Worm (Caenorhabditis elegans): ENCODE measurements around the gene Y37D8A.16.

DNA sequence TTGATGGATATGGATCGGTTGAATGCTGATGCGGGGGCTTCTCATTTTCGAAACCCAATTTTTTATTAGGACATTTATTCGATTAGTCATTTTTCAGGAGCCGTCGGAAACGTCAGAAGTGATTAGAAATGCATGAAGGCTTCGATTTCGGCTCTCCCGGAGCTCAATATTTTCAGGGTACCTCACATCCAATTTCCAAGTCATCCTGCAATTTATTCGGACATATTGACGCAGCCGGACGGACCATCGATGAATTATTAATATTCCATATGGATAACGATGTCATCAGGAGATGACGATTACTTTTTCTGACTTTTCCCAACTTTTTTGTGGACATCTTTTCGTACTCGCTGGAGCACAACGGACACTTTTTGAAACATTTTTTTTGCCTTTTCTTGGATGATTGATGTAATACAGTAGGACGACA lies 11.9 kb downstream of the Y37D8A.16 start:
- no peak for TF ChIP-seq unc-39 (tag; optimal IDR thresholded peaks at IDR 0.05)
- no peak for TF ChIP-seq mdl-1 (tag; optimal IDR thresholded peaks at IDR 0.05)
- no peak for TF ChIP-seq unc-62 (GFP tag; optimal IDR thresholded peaks at IDR 0.05)
- no peak for TF ChIP-seq ceh-82 (tag; optimal IDR thresholded peaks at IDR 0.05)
- TF ChIP-seq lin-15B (tag; optimal IDR thresholded peaks at IDR 0.05): no peak
- no peak for TF ChIP-seq ZK546.5 (tag; optimal IDR thresholded peaks at IDR 0.05)
- peak; percentile 44 for TF ChIP-seq lin-39 (tag; optimal IDR thresholded peaks at IDR 0.05)
- no peak for TF ChIP-seq nhr-237 (tag; optimal IDR thresholded peaks at IDR 0.05)
